ENCODE assay signal across 2 fruit fly cellular contexts in the genomic region with DNA sequence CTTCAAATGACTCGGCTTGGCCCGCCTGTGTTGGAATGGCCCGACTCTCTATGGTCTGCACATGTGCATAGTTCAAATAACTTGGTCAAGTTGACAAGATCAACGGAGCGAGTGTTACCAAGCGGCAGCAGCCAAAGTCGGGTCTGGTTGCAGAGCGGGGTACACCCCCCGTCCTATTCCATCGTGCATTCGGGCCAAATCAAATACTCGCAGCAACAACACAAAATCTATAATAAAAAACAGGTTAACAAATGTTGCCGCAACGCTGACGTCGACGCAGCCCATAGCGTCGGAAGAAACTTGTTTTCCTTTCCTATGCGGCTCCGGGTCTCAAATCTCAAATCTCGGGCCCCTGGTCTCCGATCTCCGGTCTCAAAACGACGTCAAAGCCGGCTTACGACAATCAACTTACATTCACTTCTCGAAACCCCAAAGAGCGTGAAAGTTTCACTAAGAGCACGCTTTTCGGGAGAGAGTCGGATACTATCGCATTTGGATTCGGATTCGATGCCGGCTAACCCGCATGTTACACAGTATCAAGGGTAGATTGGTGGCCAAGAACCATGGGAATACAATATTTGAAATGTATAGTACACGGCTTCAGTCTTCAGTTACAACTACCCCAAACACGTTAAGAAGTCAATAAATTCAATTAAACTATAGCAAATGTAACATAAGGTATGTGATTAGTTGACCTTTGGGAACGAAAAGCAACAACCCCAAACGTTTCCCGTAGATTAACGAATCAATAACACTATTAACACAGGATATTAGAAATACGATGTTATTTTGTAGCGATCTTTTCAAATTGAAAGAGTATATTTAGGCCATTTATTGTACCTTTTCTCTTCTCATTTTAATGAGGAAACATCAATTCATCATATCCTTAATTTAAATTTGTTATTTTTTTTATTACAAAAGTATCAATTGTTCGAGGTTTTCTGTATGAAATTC.
TF ChIP-seq lines count a peak whose summit lies in the region.

No protein-coding gene starts in this region.

TF ChIP-seq in whole organism, embryonic, 481 proteins besides CTCF, POLR2A, EP300 and RAD21 (continued from another document and continues in another):
- peak; percentile 74 for TF ChIP-seq lilli (GFP tag; optimal IDR thresholded peaks at IDR 0.05; lab: Kevin White, UChicago)
- peak; percentile 95 for TF ChIP-seq sd (tag; optimal IDR thresholded peaks at IDR 0.05; lab: Kevin White, UChicago)
- no peak for TF ChIP-seq jigr1 (GFP tag; IDR thresholded peaks at IDR 0.05; lab: Robert Waterston, UW)
- TF ChIP-seq oc (tag; optimal IDR thresholded peaks at IDR 0.05; lab: Kevin White, UChicago) = no peak
- no peak for TF ChIP-seq CG10565 (GFP tag; optimal IDR thresholded peaks at IDR 0.05; lab: Kevin White, UChicago)
- peak; percentile 43 for TF ChIP-seq NfI (GFP tag; optimal IDR thresholded peaks at IDR 0.05; lab: Kevin White, UChicago)
- TF ChIP-seq Drgx (GFP tag; IDR thresholded peaks at IDR 0.05; lab: Robert Waterston, UW) = peak; percentile 28; the same call in 1 of the 2 replicates
- TF ChIP-seq al (GFP tag; IDR thresholded peaks at IDR 0.05; lab: Robert Waterston, UW) = no peak
- TF ChIP-seq cas (GFP tag; IDR thresholded peaks at IDR 0.05; lab: Robert Waterston, UW) = no peak
- peak; percentile 46 for TF ChIP-seq Mes4 (GFP tag; optimal IDR thresholded peaks at IDR 0.05; lab: Kevin White, UChicago)
- peak; percentile 65 for TF ChIP-seq org-1 (GFP tag; optimal IDR thresholded peaks at IDR 0.05; lab: Kevin White, UChicago)
- no peak for TF ChIP-seq Jarid2 (GFP tag; optimal IDR thresholded peaks at IDR 0.05; lab: Kevin White, UChicago)
- TF ChIP-seq CG14050 (GFP tag; IDR thresholded peaks at IDR 0.05; lab: Robert Waterston, UW) = no peak; the same call in 2 of the 3 replicates
- TF ChIP-seq NK7.1 (GFP tag; optimal IDR thresholded peaks at IDR 0.05; lab: Kevin White, UChicago) = no peak
- no peak for TF ChIP-seq CG11085 (GFP tag; IDR thresholded peaks at IDR 0.05; lab: Robert Waterston, UW)
- no peak for TF ChIP-seq CG31365 (tag; optimal IDR thresholded peaks at IDR 0.05; lab: Kevin White, UChicago)
- TF ChIP-seq CG14667 (GFP tag; IDR thresholded peaks at IDR 0.05; lab: Robert Waterston, UW) = peak; percentile 38
- TF ChIP-seq crp (GFP tag; optimal IDR thresholded peaks at IDR 0.05; lab: Kevin White, UChicago) = peak in 1 of 2 experiments; percentile 28
- TF ChIP-seq dpn (GFP tag; optimal IDR thresholded peaks at IDR 0.05; lab: Kevin White, UChicago) = peak; percentile 59 to 66
- TF ChIP-seq CG12219 (GFP tag; optimal IDR thresholded peaks at IDR 0.05; lab: Kevin White, UChicago) = peak; percentile 13
- no peak for TF ChIP-seq Fer2 (tag; optimal IDR thresholded peaks at IDR 0.05; lab: Kevin White, UChicago)
- TF ChIP-seq nmo (GFP tag; optimal IDR thresholded peaks at IDR 0.05; lab: Kevin White, UChicago) = peak; percentile 80
- peak; percentile 57 for TF ChIP-seq CG15011 (GFP tag; optimal IDR thresholded peaks at IDR 0.05; lab: Kevin White, UChicago)
- TF ChIP-seq CG2712 (tag; optimal IDR thresholded peaks at IDR 0.05; lab: Kevin White, UChicago) = peak; percentile 63
- TF ChIP-seq dysf (GFP tag; IDR thresholded peaks at IDR 0.05; lab: Robert Waterston, UW) = 0 out of 3 replicates have a peak, but pooled peaks have one; percentile 37
- TF ChIP-seq CG10654 (GFP tag; optimal IDR thresholded peaks at IDR 0.05; lab: Kevin White, UChicago) = peak; percentile 15
- peak; percentile 59 for TF ChIP-seq zfh2 (GFP tag; optimal IDR thresholded peaks at IDR 0.05; lab: Kevin White, UChicago)
- TF ChIP-seq CG5245 (GFP tag; optimal IDR thresholded peaks at IDR 0.05; lab: Kevin White, UChicago) = no peak
- no peak for TF ChIP-seq CG3065 (GFP tag; optimal IDR thresholded peaks at IDR 0.05; lab: Kevin White, UChicago)
- no peak for TF ChIP-seq ttk (GFP tag; IDR thresholded peaks at IDR 0.05; lab: Robert Waterston, UW)
- TF ChIP-seq Lpt (GFP tag; optimal IDR thresholded peaks at IDR 0.05; lab: Kevin White, UChicago) = no peak
- no peak for TF ChIP-seq CG13296 (GFP tag; optimal IDR thresholded peaks at IDR 0.05; lab: Kevin White, UChicago)
- TF ChIP-seq CG6765 (GFP tag; optimal IDR thresholded peaks at IDR 0.05; lab: Kevin White, UChicago) = no peak
- peak; percentile 77 for TF ChIP-seq CG12659 (GFP tag; optimal IDR thresholded peaks at IDR 0.05; lab: Kevin White, UChicago)
- no peak for TF ChIP-seq Poxn (GFP tag; IDR thresholded peaks at IDR 0.05; lab: Robert Waterston, UW)
- TF ChIP-seq CG8290 (GFP tag; optimal IDR thresholded peaks at IDR 0.05; lab: Kevin White, UChicago) = peak; percentile 41
- TF ChIP-seq CG8290 (tag; optimal IDR thresholded peaks at IDR 0.05; lab: Kevin White, UChicago) = peak in 1 of 2 experiments; percentile 46
- TF ChIP-seq Bteb2 (GFP tag; optimal IDR thresholded peaks at IDR 0.05; lab: Kevin White, UChicago) = peak; percentile 51
- peak; percentile 14 for TF ChIP-seq yki (optimal IDR thresholded peaks at IDR 0.05; lab: Kevin White, UChicago)
- no peak for TF ChIP-seq bigmax (GFP tag; optimal IDR thresholded peaks at IDR 0.05; lab: Kevin White, UChicago)
- no peak for TF ChIP-seq Nf-YA (GFP tag; IDR thresholded peaks at IDR 0.05; lab: Robert Waterston, UW)
- 0 out of 2 replicates have a peak, but pooled peaks have one; percentile 7 for TF ChIP-seq ap (GFP tag; IDR thresholded peaks at IDR 0.05; lab: Robert Waterston, UW)
- peak; percentile 53 for TF ChIP-seq CG4424 (GFP tag; optimal IDR thresholded peaks at IDR 0.05; lab: Kevin White, UChicago)
- TF ChIP-seq toy (GFP tag; IDR thresholded peaks at IDR 0.05; lab: Robert Waterston, UW) = no peak
- TF ChIP-seq Ets97D (GFP tag; optimal IDR thresholded peaks at IDR 0.05; lab: Kevin White, UChicago) = peak; percentile 0
- peak; percentile 59 for TF ChIP-seq pum (GFP tag; optimal IDR thresholded peaks at IDR 0.05; lab: Kevin White, UChicago)
- TF ChIP-seq CG11504 (tag; optimal IDR thresholded peaks at IDR 0.05; lab: Kevin White, UChicago) = peak; percentile 68
- peak in 1 of 2 experiments; percentile 77 for TF ChIP-seq Hr51 (GFP tag; optimal IDR thresholded peaks at IDR 0.05; lab: Kevin White, UChicago)
- TF ChIP-seq cato (GFP tag; optimal IDR thresholded peaks at IDR 0.05; lab: Kevin White, UChicago; ENCODE audit: borderline replicate concordance) = peak; percentile 45
- no peak for TF ChIP-seq bowl (GFP tag; IDR thresholded peaks at IDR 0.05; lab: Robert Waterston, UW)
- TF ChIP-seq Atf3 (GFP tag; optimal IDR thresholded peaks at IDR 0.05; lab: Kevin White, UChicago) = peak; percentile 29
- no peak for TF ChIP-seq Rx (GFP tag; IDR thresholded peaks at IDR 0.05; lab: Robert Waterston, UW)
- TF ChIP-seq CG14710 (tag; optimal IDR thresholded peaks at IDR 0.05; lab: Kevin White, UChicago) = peak; percentile 65
- TF ChIP-seq CG7556 (GFP tag; optimal IDR thresholded peaks at IDR 0.05; lab: Kevin White, UChicago) = peak; percentile 92
- peak; percentile 35 for TF ChIP-seq Mad (GFP tag; optimal IDR thresholded peaks at IDR 0.05; lab: Kevin White, UChicago)
- no peak for TF ChIP-seq pita (GFP tag; optimal IDR thresholded peaks at IDR 0.05; lab: Kevin White, UChicago)
- peak; percentile 62 for TF ChIP-seq CG1529 (GFP tag; optimal IDR thresholded peaks at IDR 0.05; lab: Kevin White, UChicago)
- peak; percentile 42 for TF ChIP-seq CG15601 (tag; optimal IDR thresholded peaks at IDR 0.05; lab: Kevin White, UChicago)
- no peak for TF ChIP-seq Sry-δ (GFP tag; optimal IDR thresholded peaks at IDR 0.05; lab: Kevin White, UChicago)
- TF ChIP-seq CG18476 (GFP tag; optimal IDR thresholded peaks at IDR 0.05; lab: Kevin White, UChicago) = peak; percentile 46

TF ChIP-seq in whole organism, prepupa, 60 proteins besides CTCF, POLR2A, EP300 and RAD21 (continued from another document):
- TF ChIP-seq CG8632 (GFP tag; optimal IDR thresholded peaks at IDR 0.05; lab: Kevin White, UChicago) (peak; percentile 77), Ets96B (tag; optimal IDR thresholded peaks at IDR 0.05; lab: Kevin White, UChicago) (peak; percentile 62), achi (GFP tag; optimal IDR thresholded peaks at IDR 0.05; lab: Kevin White, UChicago) (peak; percentile 67), Sox102F (GFP tag; optimal IDR thresholded peaks at IDR 0.05; lab: Kevin White, UChicago) (peak; percentile 69), CG10631 (GFP tag; optimal IDR thresholded peaks at IDR 0.05; lab: Kevin White, UChicago) (peak; percentile 80), CG3919 (GFP tag; optimal IDR thresholded peaks at IDR 0.05; lab: Kevin White, UChicago) (peak; percentile 67), CG8119 (GFP tag; IDR thresholded peaks at IDR 0.05; lab: Robert Waterston, UW) (0 out of 3 replicates have a peak, but pooled peaks have one; percentile 37), CG6163 (GFP tag; IDR thresholded peaks at IDR 0.05; lab: Robert Waterston, UW) (peak; percentile 8; the same call in 1 of the 3 replicates), CG34406 (GFP tag; optimal IDR thresholded peaks at IDR 0.05; lab: Kevin White, UChicago) (peak; percentile 76), CG31627 (GFP tag; optimal IDR thresholded peaks at IDR 0.05; lab: Kevin White, UChicago) (peak; percentile 79), ss (GFP tag; optimal IDR thresholded peaks at IDR 0.05; lab: Kevin White, UChicago) (peak; percentile 57 to 75), Hr39 (GFP tag; optimal IDR thresholded peaks at IDR 0.05; lab: Kevin White, UChicago) (peak; percentile 81), CG6854 (GFP tag; optimal IDR thresholded peaks at IDR 0.05; lab: Kevin White, UChicago) (no peak), CG1621 (tag; optimal IDR thresholded peaks at IDR 0.05; lab: Kevin White, UChicago) (peak; percentile 64), CG3032 (tag; optimal IDR thresholded peaks at IDR 0.05; lab: Kevin White, UChicago) (peak; percentile 71), Smox (GFP tag; optimal IDR thresholded peaks at IDR 0.05; lab: Kevin White, UChicago) (peak; percentile 80), CG11294 (GFP tag; IDR thresholded peaks at IDR 0.05; lab: Robert Waterston, UW) (peak; percentile 37; the same call in 1 of the 2 replicates)
